Fruit fly (Drosophila melanogaster) whole organism, embryonic: ENCODE measurements around the gene pit.

ENCODE experiments used
- CG10366 ChIP-seq: fragments of 200-800 bp; sonication (Bioruptor generic); IDR thresholded peaks from 2 replicates; pipeline ENCODE4 v1.3.6; 2022; ENCODE audit warnings: missing biosample characterization, missing genetic modification characterization
- CG10462 ChIP-seq: fragments of 200-800 bp; sonication (Bioruptor generic); optimal IDR thresholded peaks from 2 replicates; lab custom pipeline; 2016; ENCODE audit warnings: missing biosample characterization, missing genetic modification characterization
- CG10959 ChIP-seq: fragments of 200-800 bp; sonication (Bioruptor generic); IDR thresholded peaks from 2 replicates; pipeline ENCODE4 v1.3.6; 2022; ENCODE audit warnings: missing biosample characterization, missing genetic modification characterization
- CG11398 ChIP-seq: fragments of 200-800 bp; sonication (Bioruptor generic); optimal IDR thresholded peaks from 2 replicates; lab custom pipeline; 2016; ENCODE audit warnings: missing biosample characterization, missing genetic modification characterization
- CG13123 ChIP-seq: fragments of 200-800 bp; sonication (Bioruptor generic); optimal IDR thresholded peaks from 2 replicates; lab custom pipeline; 2016; ENCODE audit warnings: missing biosample characterization, missing genetic modification characterization
- CG17328 ChIP-seq: fragments of 200-800 bp; sonication (Bioruptor generic); IDR thresholded peaks from 2 replicates; pipeline ENCODE4 v1.3.6; 2022; ENCODE audit warnings: missing biosample characterization, missing genetic modification characterization
- CG32767 ChIP-seq: fragments of 200-800 bp; sonication (Bioruptor generic); IDR thresholded peaks from 2 replicates; pipeline ENCODE4 v1.3.6; 2022; ENCODE audit warnings: missing biosample characterization, missing genetic modification characterization
- CG3281 ChIP-seq: fragments of 200-800 bp; sonication (Bioruptor generic); optimal IDR thresholded peaks from 3 replicates; lab custom pipeline; 2017; ENCODE audit warnings: missing biosample characterization, mild to moderate bottlenecking, missing genetic modification characterization
- CG33213 ChIP-seq: fragments of 200-800 bp; sonication (Bioruptor generic); optimal IDR thresholded peaks from 3 replicates; lab custom pipeline; 2016; ENCODE audit warnings: missing biosample characterization, missing genetic modification characterization
- CG4707 ChIP-seq: fragments of 200-800 bp; sonication (Bioruptor generic); optimal IDR thresholded peaks from 2 replicates; lab custom pipeline; 2018; ENCODE audit warnings: missing biosample characterization, mild to moderate bottlenecking, missing genetic modification characterization, moderate library complexity
- CG4730 ChIP-seq: fragments of 200-800 bp; sonication (Bioruptor generic); IDR thresholded peaks from 2 replicates; pipeline ENCODE4 v1.3.6; 2022; ENCODE audit warnings: missing biosample characterization, missing genetic modification characterization
- CG5245 ChIP-seq: fragments of 200-800 bp; sonication (Bioruptor generic); optimal IDR thresholded peaks from 3 replicates; lab custom pipeline; 2016; ENCODE audit warnings: missing biosample characterization, missing genetic modification characterization
- CG6254 ChIP-seq: fragments of 200-800 bp; sonication (Bioruptor generic); optimal IDR thresholded peaks from 3 replicates; lab custom pipeline; 2017; ENCODE audit warnings: mild to moderate bottlenecking, missing biosample characterization, missing genetic modification reagents, missing genetic modification characterization
- CG6272 ChIP-seq: fragments of 200-800 bp; sonication (Bioruptor generic); IDR thresholded peaks from 2 replicates; pipeline ENCODE4 v1.3.6; 2022; ENCODE audit warnings: missing biosample characterization, missing genetic modification characterization
- CG6683 ChIP-seq: fragments of 200-800 bp; sonication (Bioruptor generic); optimal IDR thresholded peaks from 2 replicates; lab custom pipeline; 2017; ENCODE audit warnings: missing biosample characterization, mild to moderate bottlenecking, missing genetic modification characterization, missing genetic modification reagents
- CG8388 ChIP-seq: fragments of 200-800 bp; sonication (Bioruptor generic); optimal IDR thresholded peaks from 2 replicates; lab custom pipeline; 2019; ENCODE audit warnings: missing biosample characterization, mild to moderate bottlenecking, missing genetic modification characterization, moderate library complexity
- CG9727 ChIP-seq: fragments of 200-800 bp; sonication (Bioruptor generic); optimal IDR thresholded peaks from 3 replicates; lab custom pipeline; 2017; ENCODE audit warnings: missing biosample characterization, mild to moderate bottlenecking, missing genetic modification characterization
- CG9876 ChIP-seq: fragments of 200-800 bp; sonication (Bioruptor generic); optimal IDR thresholded peaks from 2 replicates; lab custom pipeline; 2016; ENCODE audit warnings: missing biosample characterization, missing genetic modification characterization
- CkIIα-i1 ChIP-seq: fragments of 200-800 bp; sonication (Bioruptor generic); IDR thresholded peaks from 2 replicates; pipeline ENCODE4 v1.3.6; 2022; ENCODE audit warnings: missing biosample characterization, missing genetic modification characterization
- Dbx ChIP-seq: fragments of 200-800 bp; sonication (Bioruptor generic); IDR thresholded peaks from 3 replicates; pipeline ENCODE4 v1.3.6; 2022; ENCODE audit warnings: missing biosample characterization, missing genetic modification characterization
- Dip3 ChIP-seq: fragments of 200-800 bp; sonication (Bioruptor generic); optimal IDR thresholded peaks from 3 replicates; lab custom pipeline; 2016; ENCODE audit warnings: missing biosample characterization, missing genetic modification characterization
- E2f1 ChIP-seq: fragments of 200-800 bp; sonication (Bioruptor generic); IDR thresholded peaks from 2 replicates; pipeline ENCODE4 v1.3.6; 2022; ENCODE audit warnings: missing biosample characterization, missing genetic modification characterization
- HmgD ChIP-seq: fragments of 200-800 bp; sonication (Bioruptor generic); optimal IDR thresholded peaks from 3 replicates; lab custom pipeline; 2016; ENCODE audit warnings: missing biosample characterization, missing genetic modification characterization
- Hr3 ChIP-seq: fragments of 200-800 bp; sonication (Bioruptor generic); optimal IDR thresholded peaks from 3 replicates; lab custom pipeline; 2016; ENCODE audit warnings: missing biosample characterization, missing genetic modification characterization
- Lim3 ChIP-seq: fragments of 200-800 bp; sonication (Bioruptor generic); IDR thresholded peaks from 2 replicates; pipeline ENCODE4 v1.3.6; 2022; ENCODE audit warnings: missing biosample characterization, missing genetic modification characterization
- Mad ChIP-seq: fragments of 200-800 bp; sonication (Bioruptor generic); optimal IDR thresholded peaks from 2 replicates; lab custom pipeline; 2016; ENCODE audit warnings: missing biosample characterization, missing genetic modification characterization
- Mes4 ChIP-seq: fragments of 200-800 bp; sonication (Bioruptor generic); optimal IDR thresholded peaks from 2 replicates; lab custom pipeline; 2016; ENCODE audit warnings: missing biosample characterization, missing genetic modification characterization
- NFAT ChIP-seq: fragments of 200-800 bp; sonication (Bioruptor generic); IDR thresholded peaks from 2 replicates; pipeline ENCODE4 v1.3.6; 2022; ENCODE audit warnings: missing biosample characterization, missing genetic modification characterization
- NfI ChIP-seq: fragments of 200-800 bp; sonication (Bioruptor generic); optimal IDR thresholded peaks from 3 replicates; lab custom pipeline; 2018; ENCODE audit warnings: missing biosample characterization, mild to moderate bottlenecking, missing genetic modification characterization, moderate library complexity
- Pdp1 ChIP-seq, 2 experiments: fragments of 200-800 bp; sonication (Bioruptor generic); optimal IDR thresholded peaks; 3 replicates each; lab custom pipeline; 2016; ENCODE audit warnings: missing biosample characterization in 2 of 2, missing genetic modification characterization in 2 of 2, mild to moderate bottlenecking in 1 of 2, moderate library complexity in 1 of 2
- Rx ChIP-seq: fragments of 200-800 bp; sonication (Bioruptor generic); IDR thresholded peaks from 2 replicates; pipeline ENCODE4 v1.3.6; 2022; ENCODE audit warnings: missing biosample characterization, missing genetic modification characterization
- Sry-β ChIP-seq: fragments of 200-800 bp; sonication (Bioruptor generic); optimal IDR thresholded peaks from 2 replicates; lab custom pipeline; 2018; ENCODE audit warnings: missing biosample characterization, mild to moderate bottlenecking, missing genetic modification characterization, moderate library complexity
- Tbp ChIP-seq: fragments of >200 bp; optimal IDR thresholded peaks from 2 replicates; lab custom pipeline; 2018; ENCODE audit warnings: missing biosample characterization, missing genetic modification characterization
- Trl ChIP-seq, 3 experiments: fragments of >200 bp in 2 of 3; fragments of 200-800 bp in 1 of 3; sonication (Bioruptor generic) in 1 of 3; optimal IDR thresholded peaks; 2 replicates in 1 of 3; 3 replicates in 2 of 3; lab custom pipeline; 2016 to 2017; ENCODE audit warnings: missing biosample characterization in 1 of 3, missing genetic modification characterization in 1 of 3
- bigmax ChIP-seq: fragments of 200-800 bp; sonication (Bioruptor generic); optimal IDR thresholded peaks from 2 replicates; lab custom pipeline; 2018; ENCODE audit warnings: missing biosample characterization, mild to moderate bottlenecking, missing genetic modification characterization
- cad ChIP-seq: fragments of >200 bp; optimal IDR thresholded peaks from 2 replicates; lab custom pipeline; 2017; ENCODE audit warnings: missing biosample characterization, missing genetic modification characterization
- cg ChIP-seq: fragments of 200-800 bp; sonication (Bioruptor generic); optimal IDR thresholded peaks from 3 replicates; lab custom pipeline; 2019; ENCODE audit warnings: missing biosample characterization, mild to moderate bottlenecking, missing genetic modification characterization, moderate library complexity
- gce ChIP-seq: fragments of 200-800 bp; sonication (Bioruptor generic); IDR thresholded peaks from 3 replicates; pipeline ENCODE4 v1.3.6; 2022; ENCODE audit warnings: missing biosample characterization, missing genetic modification characterization
- gcm2 ChIP-seq: fragments of 200-800 bp; sonication (Bioruptor generic); optimal IDR thresholded peaks from 2 replicates; lab custom pipeline; 2016; ENCODE audit warnings: missing biosample characterization, missing genetic modification characterization
- gem ChIP-seq: fragments of 200-800 bp; sonication (Bioruptor generic); optimal IDR thresholded peaks from 2 replicates; lab custom pipeline; 2019; ENCODE audit warnings: missing biosample characterization, mild to moderate bottlenecking, missing genetic modification characterization, moderate library complexity
- grau ChIP-seq: fragments of 200-800 bp; optimal IDR thresholded peaks from 3 replicates; lab custom pipeline; 2019; ENCODE audit warnings: missing biosample characterization, mild to moderate bottlenecking, missing genetic modification characterization, moderate library complexity
- h ChIP-seq: fragments of >200 bp; optimal IDR thresholded peaks from 2 replicates; lab custom pipeline; 2017
- her ChIP-seq: fragments of 200-800 bp; sonication (Bioruptor generic); optimal IDR thresholded peaks from 2 replicates; lab custom pipeline; 2016; ENCODE audit warnings: missing biosample characterization, missing genetic modification characterization
- knrl ChIP-seq: fragments of 200-800 bp; sonication (Bioruptor generic); IDR thresholded peaks from 3 replicates; pipeline ENCODE4 v1.3.6; 2022; ENCODE audit warnings: missing biosample characterization, missing genetic modification characterization; ENCODE audit not compliant: partially characterized antibody
- maf-S ChIP-seq: fragments of 200-800 bp; sonication (Bioruptor generic); optimal IDR thresholded peaks from 2 replicates; lab custom pipeline; 2016; ENCODE audit warnings: missing biosample characterization, missing genetic modification characterization
- mld ChIP-seq: fragments of 200-800 bp; sonication (Bioruptor generic); IDR thresholded peaks from 3 replicates; pipeline ENCODE4 v1.3.6; 2022; ENCODE audit warnings: missing biosample characterization, missing genetic modification characterization; ENCODE audit not compliant: partially characterized antibody
- nerfin-1 ChIP-seq: fragments of 200-800 bp; sonication (Bioruptor generic); optimal IDR thresholded peaks from 3 replicates; lab custom pipeline; 2019; ENCODE audit warnings: missing biosample characterization, mild to moderate bottlenecking, missing genetic modification characterization, moderate library complexity
- nom ChIP-seq: fragments of 200-800 bp; sonication (Bioruptor generic); optimal IDR thresholded peaks from 2 replicates; lab custom pipeline; 2017; ENCODE audit warnings: missing biosample characterization, missing genetic modification characterization, mild to moderate bottlenecking, moderate library complexity, missing genetic modification reagents
- repo ChIP-seq: fragments of 200-800 bp; sonication (Bioruptor generic); optimal IDR thresholded peaks from 2 replicates; lab custom pipeline; 2016; ENCODE audit warnings: missing biosample characterization, missing genetic modification characterization
- seq ChIP-seq: fragments of 200-800 bp; sonication (Bioruptor generic); IDR thresholded peaks from 2 replicates; pipeline ENCODE4 v1.3.6; 2022; ENCODE audit warnings: missing biosample characterization, missing genetic modification characterization
- vfl ChIP-seq: fragments of 200-800 bp; sonication (Bioruptor generic); optimal IDR thresholded peaks from 2 replicates; lab custom pipeline; 2016; ENCODE audit warnings: missing biosample characterization, missing genetic modification characterization
- wdn ChIP-seq: fragments of 200-800 bp; sonication (Bioruptor generic); IDR thresholded peaks from 2 replicates; pipeline ENCODE4 v1.3.6; 2022; ENCODE audit warnings: missing biosample characterization, missing genetic modification characterization

Gene pit

dm6 chr3R:22023041-22023626 is 11.0 kb upstream of the pit start, which contains the start of the genes Mitofilin and mRpL35 (continued):
- TF ChIP-seq CG8388 (GFP tag; lab: Kevin White, UChicago), result no peak
- no peak for TF ChIP-seq gcm2 (GFP tag; lab: Kevin White, UChicago)
- peak; percentile 31 for TF ChIP-seq maf-S (GFP tag; lab: Kevin White, UChicago)
- no peak; the same call in 1 of the 2 replicates for TF ChIP-seq CG6272 (GFP tag; lab: Robert Waterston, UW)
- no peak for TF ChIP-seq CG32767 (GFP tag; lab: Robert Waterston, UW)
- TF ChIP-seq Mes4 (GFP tag; lab: Kevin White, UChicago), result no peak
- TF ChIP-seq cad (GFP tag; lab: Kevin White, UChicago), result no peak
- no peak for TF ChIP-seq Trl (optimal IDR thresholded peaks at IDR 0.05; lab: Kevin White, UChicago)
- peak; percentile 41 for TF ChIP-seq Trl (GFP tag; optimal IDR thresholded peaks at IDR 0.05; lab: Kevin White, UChicago)
- TF ChIP-seq grau (tag; lab: Kevin White, UChicago), result peak; percentile 41
- TF ChIP-seq repo, result no peak
- no peak for TF ChIP-seq CG10366 (GFP tag; lab: Robert Waterston, UW)
- TF ChIP-seq CG6683 (GFP tag; lab: Kevin White, UChicago), result no peak
- no peak for TF ChIP-seq Lim3 (GFP tag; lab: Robert Waterston, UW)
- TF ChIP-seq CG9876 (GFP tag; lab: Kevin White, UChicago), result peak; percentile 43
- TF ChIP-seq gce, result no peak
- TF ChIP-seq mld (GFP tag; lab: Robert Waterston, UW), result no peak
- TF ChIP-seq h (lab: Kevin White, UChicago), result no peak
- TF ChIP-seq CG6254 (GFP tag; lab: Kevin White, UChicago), result no peak
- no peak for TF ChIP-seq CG11398 (GFP tag; lab: Kevin White, UChicago)
- TF ChIP-seq Pdp1 (GFP tag; optimal IDR thresholded peaks at IDR 0.05; lab: Kevin White, UChicago), result peak; percentile 62 to 98
- no peak for TF ChIP-seq her (GFP tag; lab: Kevin White, UChicago)
- TF ChIP-seq CG4707 (GFP tag; lab: Kevin White, UChicago), result no peak
- peak; percentile 1 for TF ChIP-seq CG13123 (GFP tag; lab: Kevin White, UChicago)
- no peak for TF ChIP-seq CkIIα-i1
- peak; percentile 26 for TF ChIP-seq CG33213 (GFP tag; lab: Kevin White, UChicago)
- TF ChIP-seq HmgD, result peak; percentile 46
- TF ChIP-seq CG5245, result no peak
- no peak for TF ChIP-seq E2f1 (GFP tag; lab: Robert Waterston, UW)
- TF ChIP-seq NfI (GFP tag; lab: Kevin White, UChicago), result no peak
- TF ChIP-seq CG10462 (GFP tag; lab: Kevin White, UChicago), result no peak
- TF ChIP-seq CG4730 (GFP tag; lab: Robert Waterston, UW), result no peak
- TF ChIP-seq nom, result no peak
- TF ChIP-seq CG17328 (GFP tag; lab: Robert Waterston, UW), result no peak
- TF ChIP-seq wdn (GFP tag; lab: Robert Waterston, UW), result no peak
- no peak for TF ChIP-seq Mad (GFP tag; lab: Kevin White, UChicago)
- TF ChIP-seq Dip3, result peak; percentile 62
- peak; percentile 23 for TF ChIP-seq CG3281
- TF ChIP-seq cg (GFP tag; lab: Kevin White, UChicago), result no peak
- no peak for TF ChIP-seq Dbx (GFP tag; lab: Robert Waterston, UW)
- peak; percentile 19 for TF ChIP-seq vfl (GFP tag; lab: Kevin White, UChicago)
- TF ChIP-seq NFAT (GFP tag; lab: Robert Waterston, UW), result peak; percentile 46; the same call in 1 of the 2 replicates
- TF ChIP-seq gem (tag; lab: Kevin White, UChicago), result peak; percentile 47
- TF ChIP-seq CG9727 (GFP tag; lab: Kevin White, UChicago), result peak; percentile 37
- no peak for TF ChIP-seq bigmax (GFP tag; lab: Kevin White, UChicago)
- TF ChIP-seq seq (GFP tag; lab: Robert Waterston, UW), result no peak
- TF ChIP-seq CG10959 (GFP tag; lab: Robert Waterston, UW), result no peak
- peak; percentile 9 for TF ChIP-seq Hr3
- TF ChIP-seq nerfin-1 (tag; lab: Kevin White, UChicago), result no peak
- no peak for TF ChIP-seq Rx
- TF ChIP-seq knrl, result peak; percentile 66; the same call in 2 of the 3 replicates
- TF ChIP-seq Sry-β, result peak; percentile 49
- no peak for TF ChIP-seq Tbp (GFP tag; lab: Kevin White, UChicago)
